Worm (Caenorhabditis elegans): ENCODE data around the gene mtre-1.

ce11 chrII:8017380-8017779 lies 33.0 kb downstream of the mtre-1 start, which contains the start of gene zyg-11:
- TF ChIP-seq snpc-4 (tag; optimal IDR thresholded peaks at IDR 0.05) = no peak
- TF ChIP-seq skn-1 (tag; optimal IDR thresholded peaks at IDR 0.05) = no peak
- no peak for TF ChIP-seq sup-37 (GFP tag; optimal IDR thresholded peaks at IDR 0.05)
- TF ChIP-seq efl-1 (optimal IDR thresholded peaks at IDR 0.05) = peak in 1 of 2 experiments; percentile 12
- TF ChIP-seq efl-1 (GFP tag; optimal IDR thresholded peaks at IDR 0.05 in 1 of 2) = no peak

All from whole organism, L1 larva.